Fruit fly (Drosophila melanogaster) S2 (cell line): Measurements from ENCODE around the gene Vha16-3.

Experiments used
- CG8478 ChIP-seq: fragments of >200 bp; optimal IDR thresholded peaks from 2 replicates; lab custom pipeline; 2018
- CTCF ChIP-seq, 2 experiments: fragments of >200 bp; optimal IDR thresholded peaks; 2 replicates each; lab custom pipeline; 2018

- TF ChIP-seq CG8478 (lab: Kevin White, UChicago) (no peak), CTCF (optimal IDR thresholded peaks at IDR 0.05; lab: Kevin White, UChicago) (no peak)
Observed at dm6 chr3L:11433151-11433550, 39.9 kb upstream of the Vha16-3 start.
